Worm (Caenorhabditis elegans) whole organism, L4 larva: Measurements from ENCODE around the gene W02A2.9.

Experiments used
- D1046.2 ChIP-seq: fragments of 200-800 bp; sonication (Bioruptor generic); IDR thresholded peaks from 2 replicates; pipeline ENCODE4 v1.3.6; 2022; ENCODE audit warnings: missing genetic modification characterization, missing compliant biosample characterization
- F44E2.7 ChIP-seq: fragments of 200-800 bp; sonication (Bioruptor generic); IDR thresholded peaks from 2 replicates; pipeline ENCODE4 v2.1.2; 2022; ENCODE audit warnings: missing genetic modification characterization, missing compliant biosample characterization
- T26A8.4 ChIP-seq: fragments of 200-800 bp; sonication (Bioruptor generic); IDR thresholded peaks from 2 replicates; pipeline ENCODE4 v1.3.6; 2022; ENCODE audit warnings: missing genetic modification characterization, missing compliant biosample characterization
- Y105C5A.15 ChIP-seq: fragments of 200-800 bp; sonication (Bioruptor generic); IDR thresholded peaks from 2 replicates; pipeline ENCODE4 v1.3.6; 2022; ENCODE audit warnings: missing genetic modification characterization, missing compliant biosample characterization
- Y48G9A.11 ChIP-seq: fragments of 200-800 bp; sonication (Bioruptor generic); IDR thresholded peaks from 2 replicates; pipeline ENCODE4 v1.3.6; 2022; ENCODE audit warnings: missing genetic modification reagents, missing genetic modification characterization, missing compliant biosample characterization
- ZK337.2 ChIP-seq: fragments of 200-800 bp; sonication (Bioruptor generic); IDR thresholded peaks from 2 replicates; pipeline ENCODE4 v1.3.6; 2022; ENCODE audit warnings: missing genetic modification reagents, missing genetic modification characterization, missing compliant biosample characterization
- aha-1 ChIP-seq: fragments of 150-350 bp; peaks from one replicate; lab custom pipeline; 2014; ENCODE audit warnings: missing biosample characterization, missing genetic modification characterization
- aly-2 ChIP-seq: sonication (generic microtip); optimal IDR thresholded peaks from 2 replicates; lab custom pipeline; 2018; ENCODE audit warnings: missing biosample characterization, missing genetic modification characterization
- arid-1 ChIP-seq: fragments of 200-800 bp; sonication (Bioruptor generic); conservative IDR thresholded peaks from 2 replicates; pipeline ENCODE4 v1.3.6; 2022; ENCODE audit warnings: missing genetic modification reagents, missing genetic modification characterization, missing compliant biosample characterization
- attf-4 ChIP-seq: sonication (generic microtip); optimal IDR thresholded peaks from 3 replicates; lab custom pipeline; 2017; ENCODE audit warnings: missing biosample characterization, missing genetic modification characterization
- ceh-20 ChIP-seq: fragments of 200-800 bp; sonication (Bioruptor generic); IDR thresholded peaks from 2 replicates; pipeline ENCODE4 v1.3.6; 2022; ENCODE audit warnings: missing genetic modification reagents, missing genetic modification characterization, missing compliant biosample characterization
- ceh-28 ChIP-seq: fragments of 150-350 bp; optimal IDR thresholded peaks from 2 replicates; lab custom pipeline; 2014; ENCODE audit warnings: missing biosample characterization, missing genetic modification reagents, missing genetic modification characterization
- ceh-44 ChIP-seq: fragments of 200-800 bp; sonication (Bioruptor generic); IDR thresholded peaks from 2 replicates; pipeline ENCODE4 v1.3.6; 2022; ENCODE audit warnings: missing genetic modification reagents, missing genetic modification characterization, missing compliant biosample characterization
- ces-1 ChIP-seq: fragments of 150-350 bp; sonication (generic microtip); optimal IDR thresholded peaks from 4 replicates; lab custom pipeline; 2014; ENCODE audit warnings: missing biosample characterization, missing genetic modification reagents, missing genetic modification characterization
- cey-2 ChIP-seq: sonication (generic microtip); optimal IDR thresholded peaks from 3 replicates; lab custom pipeline; 2017; ENCODE audit warnings: missing genetic modification characterization, mild to moderate bottlenecking, missing compliant biosample characterization, antibody characterized with exemption, borderline replicate concordance; ENCODE audit not compliant: insufficient read depth
- daf-12 ChIP-seq: fragments of 150-350 bp; optimal IDR thresholded peaks from 2 replicates; lab custom pipeline; 2014; ENCODE audit warnings: missing biosample characterization, missing genetic modification reagents, missing genetic modification characterization
- daf-8 ChIP-seq: fragments of 200-800 bp; sonication (Bioruptor generic); IDR thresholded peaks from 2 replicates; pipeline ENCODE4 v1.3.6; 2022; ENCODE audit warnings: missing genetic modification characterization, missing compliant biosample characterization
- dmd-9 ChIP-seq: fragments of 200-800 bp; sonication (Bioruptor generic); IDR thresholded peaks from 2 replicates; pipeline ENCODE4 v1.3.6; 2022; ENCODE audit warnings: missing genetic modification reagents, missing genetic modification characterization, missing compliant biosample characterization
- dpl-1 ChIP-seq: fragments of 150-350 bp; optimal IDR thresholded peaks from 2 replicates; lab custom pipeline; 2014; ENCODE audit warnings: missing biosample characterization, missing genetic modification reagents, missing genetic modification characterization
- egl-27 ChIP-seq: sonication (generic microtip); optimal IDR thresholded peaks from 3 replicates; lab custom pipeline; 2017; ENCODE audit warnings: missing biosample characterization, missing genetic modification reagents, missing genetic modification characterization
- hif-1 ChIP-seq, 2 experiments: sonication (generic microtip); optimal IDR thresholded peaks; 2 replicates each; lab custom pipeline; 2016 to 2017; ENCODE audit warnings: missing compliant biosample characterization in 2 of 2, missing genetic modification characterization in 2 of 2, missing genetic modification reagents in 2 of 2, missing genotype in 2 of 2, mild to moderate bottlenecking in 1 of 2
- hmg-1.1 ChIP-seq: fragments of 200-800 bp; sonication (Bioruptor generic); IDR thresholded peaks from 2 replicates; pipeline ENCODE4 v1.3.6; 2022; ENCODE audit warnings: missing genetic modification reagents, missing genetic modification characterization, missing compliant biosample characterization
- lin-1 ChIP-seq: fragments of 200-800 bp; sonication (Bioruptor generic); IDR thresholded peaks from 2 replicates; pipeline ENCODE4 v1.3.6; 2022; ENCODE audit warnings: missing genetic modification reagents, missing genetic modification characterization, missing compliant biosample characterization
- lin-15B ChIP-seq: fragments of 150-350 bp; sonication (generic microtip); optimal IDR thresholded peaks from 3 replicates; lab custom pipeline; 2014; ENCODE audit warnings: missing biosample characterization, missing genetic modification characterization
- lin-29 ChIP-seq: fragments of 200-800 bp; sonication (Bioruptor generic); IDR thresholded peaks from 2 replicates; pipeline ENCODE4 v1.3.6; 2022; ENCODE audit warnings: missing genetic modification reagents, missing genetic modification characterization, missing compliant biosample characterization
- lin-38 ChIP-seq: fragments of 200-800 bp; sonication (Bioruptor generic); IDR thresholded peaks from 2 replicates; pipeline ENCODE4 v1.3.6; 2022; ENCODE audit warnings: missing genetic modification reagents, missing genetic modification characterization, missing compliant biosample characterization
- lin-39 ChIP-seq: fragments of 150-350 bp; optimal IDR thresholded peaks from 2 replicates; lab custom pipeline; 2014; ENCODE audit warnings: missing biosample characterization, missing genetic modification reagents, missing genetic modification characterization
- mdl-1 ChIP-seq, 2 experiments: fragments of 150-350 bp in 1 of 2; sonication (generic microtip) in 1 of 2; optimal IDR thresholded peaks; 2 replicates each; lab custom pipeline; 2014 to 2017; ENCODE audit warnings: missing biosample characterization in 2 of 2, missing genetic modification characterization in 2 of 2
- mep-1 ChIP-seq: fragments of 150-350 bp; sonication (generic microtip); optimal IDR thresholded peaks from 3 replicates; lab custom pipeline; 2014; ENCODE audit warnings: missing biosample characterization, missing genetic modification characterization
- mes-2 ChIP-seq: sonication (generic microtip); optimal IDR thresholded peaks from 2 replicates; lab custom pipeline; 2016; ENCODE audit warnings: missing genotype, mild to moderate bottlenecking, missing genetic modification characterization, missing compliant biosample characterization; ENCODE audit not compliant: poor library complexity, severe bottlenecking
- nhr-111 ChIP-seq: fragments of 200-800 bp; sonication (Bioruptor generic); optimal IDR thresholded peaks from 2 replicates; lab custom pipeline; 2018; ENCODE audit warnings: mild to moderate bottlenecking, missing genetic modification characterization, missing compliant biosample characterization
- nhr-237 ChIP-seq: sonication (generic microtip); optimal IDR thresholded peaks from 2 replicates; lab custom pipeline; 2017; ENCODE audit warnings: missing biosample characterization, missing genetic modification characterization
- nhr-28 ChIP-seq: fragments of 150-350 bp; optimal IDR thresholded peaks from 2 replicates; lab custom pipeline; 2014; ENCODE audit warnings: missing biosample characterization, missing genetic modification characterization
- nhr-48 ChIP-seq: sonication (generic microtip); optimal IDR thresholded peaks from 2 replicates; lab custom pipeline; 2016; ENCODE audit warnings: mild to moderate bottlenecking, missing genetic modification characterization, missing compliant biosample characterization
- nhr-77 ChIP-seq: fragments of 150-350 bp; optimal IDR thresholded peaks from 2 replicates; lab custom pipeline; 2014; ENCODE audit warnings: missing biosample characterization, missing genetic modification characterization
- pha-4 ChIP-seq, 2 experiments: fragments of 150-350 bp in 1 of 2; fragments of 200-800 bp in 1 of 2; sonication (Bioruptor generic) in 1 of 2; IDR thresholded peaks in 1 of 2; optimal IDR thresholded peaks in 1 of 2; 2 replicates each; pipeline versions ENCODE4 v1.3.6 to Lab custom; 2014 to 2022; ENCODE audit warnings: missing genetic modification characterization in 2 of 2, missing genetic modification reagents in 2 of 2, missing biosample characterization in 1 of 2, missing compliant biosample characterization in 1 of 2
- php-3 ChIP-seq: fragments of 200-800 bp; sonication (Bioruptor generic); IDR thresholded peaks from 2 replicates; pipeline ENCODE4 v1.3.6; 2022; ENCODE audit warnings: missing genetic modification reagents, missing genetic modification characterization, missing compliant biosample characterization
- saeg-2 ChIP-seq: fragments of 200-800 bp; sonication (Bioruptor generic); IDR thresholded peaks from 2 replicates; pipeline ENCODE4 v1.3.6; 2022; ENCODE audit warnings: missing genetic modification reagents, missing genetic modification characterization, missing compliant biosample characterization
- snpc-4 ChIP-seq: fragments of 150-350 bp; optimal IDR thresholded peaks from 2 replicates; lab custom pipeline; 2014; ENCODE audit warnings: missing biosample characterization, missing genetic modification characterization
- tra-1 ChIP-seq: fragments of 200-800 bp; sonication (Bioruptor generic); IDR thresholded peaks from 2 replicates; pipeline ENCODE4 v1.3.6; 2022; ENCODE audit warnings: missing genetic modification reagents, missing genetic modification characterization, missing compliant biosample characterization
- unc-39 ChIP-seq: sonication (generic microtip); optimal IDR thresholded peaks from 2 replicates; lab custom pipeline; 2017; ENCODE audit warnings: missing biosample characterization, missing genetic modification characterization
- vab-7 ChIP-seq: fragments of 200-800 bp; sonication (Bioruptor generic); IDR thresholded peaks from 2 replicates; pipeline ENCODE4 v1.3.6; 2022; ENCODE audit warnings: missing genetic modification reagents, missing genetic modification characterization, missing compliant biosample characterization
- zfp-2 ChIP-seq: sonication (generic microtip); optimal IDR thresholded peaks from 2 replicates; lab custom pipeline; 2016; ENCODE audit warnings: mild to moderate bottlenecking, missing genetic modification characterization, missing compliant biosample characterization
- zfp-3 ChIP-seq: fragments of 200-800 bp; sonication (Bioruptor generic); conservative IDR thresholded peaks from 2 replicates; pipeline ENCODE4 v1.3.6; 2022; ENCODE audit warnings: missing genetic modification reagents, missing genetic modification characterization, missing compliant biosample characterization
- zip-2 ChIP-seq: fragments of 150-350 bp; optimal IDR thresholded peaks from 2 replicates; lab custom pipeline; 2014; ENCODE audit warnings: missing biosample characterization, missing genetic modification characterization
- ztf-11 ChIP-seq: fragments of 150-350 bp; optimal IDR thresholded peaks from 2 replicates; lab custom pipeline; 2014; ENCODE audit warnings: missing biosample characterization, missing genetic modification characterization

Gene W02A2.9

ce11 chrIV:13314181-13314580 lies 33.3 kb upstream of the W02A2.9 start (continued):
- no peak for TF ChIP-seq T26A8.4
- no peak for TF ChIP-seq zfp-3 (GFP tag; lab: Robert Waterston, UW)

- 0 out of 2 replicates have a peak, but pooled peaks have one; percentile 6 for TF ChIP-seq lin-38 (GFP tag; lab: Robert Waterston, UW)
- TF ChIP-seq hmg-1.1 (GFP tag; lab: Robert Waterston, UW) = no peak
Observed at ce11 chrIV:13315344-13315743, 32.1 kb upstream of the W02A2.9 start, which contains the start of gene fat-1. fat-1 (plus strand) TSS chrIV:13315644.

ce11 chrIV:13318773-13319172 lies 28.7 kb upstream of the W02A2.9 start:
- TF ChIP-seq hif-1 (tag; optimal IDR thresholded peaks at IDR 0.05; lab: Kevin White, UChicago) = peak in 1 of 2 experiments; percentile 41
- peak; percentile 98 for TF ChIP-seq aha-1
- peak; percentile 81; the same call in 1 of the 2 replicates for TF ChIP-seq php-3 (GFP tag; lab: Robert Waterston, UW)
- 0 out of 2 replicates have a peak, but pooled peaks have one; percentile 11 for TF ChIP-seq Y105C5A.15
- TF ChIP-seq dpl-1 (GFP tag; lab: Kevin White, UChicago) = no peak
- TF ChIP-seq zip-2 (tag; lab: Kevin White, UChicago) = no peak
- TF ChIP-seq zfp-2 (tag; lab: Kevin White, UChicago) = no peak
- no peak for TF ChIP-seq nhr-111
- TF ChIP-seq mdl-1 (tag; optimal IDR thresholded peaks at IDR 0.05; lab: Kevin White, UChicago) = peak in 1 of 2 experiments; percentile 61
- peak; percentile 92 for TF ChIP-seq nhr-48 (tag; lab: Kevin White, UChicago)
- no peak for TF ChIP-seq egl-27 (tag; lab: Kevin White, UChicago)
- no peak for TF ChIP-seq lin-39 (tag; lab: Kevin White, UChicago)
- TF ChIP-seq lin-1 (GFP tag; lab: Robert Waterston, UW) = peak; percentile 43; the same call in 1 of the 2 replicates
- no peak for TF ChIP-seq Y48G9A.11 (GFP tag; lab: Robert Waterston, UW)
- TF ChIP-seq D1046.2 (GFP tag; lab: Robert Waterston, UW) = no peak
- TF ChIP-seq vab-7 = no peak
- TF ChIP-seq nhr-28 (tag; lab: Kevin White, UChicago) = peak; percentile 99
- TF ChIP-seq saeg-2 (GFP tag; lab: Robert Waterston, UW) = no peak
- TF ChIP-seq ces-1 (GFP tag; lab: Kevin White, UChicago) = no peak
- TF ChIP-seq mes-2 (tag; lab: Kevin White, UChicago) = peak; percentile 62
- peak; percentile 43 for TF ChIP-seq lin-38 (GFP tag; lab: Robert Waterston, UW)
- TF ChIP-seq attf-4 (tag; lab: Kevin White, UChicago) = no peak
- TF ChIP-seq lin-15B = no peak
- TF ChIP-seq mep-1 (tag; lab: Kevin White, UChicago) = peak; percentile 91
- no peak for TF ChIP-seq unc-39
- 0 out of 2 replicates have a peak, but pooled peaks have one; percentile 50 for TF ChIP-seq arid-1 (GFP tag; lab: Robert Waterston, UW)
- TF ChIP-seq ZK337.2 (GFP tag; lab: Robert Waterston, UW) = no peak
- no peak for TF ChIP-seq ceh-44 (GFP tag; lab: Robert Waterston, UW)
- peak; percentile 63; the same call in 1 of the 2 replicates for TF ChIP-seq T26A8.4
- no peak for TF ChIP-seq snpc-4 (tag; lab: Kevin White, UChicago)
- TF ChIP-seq ceh-20 (GFP tag; lab: Robert Waterston, UW) = peak; percentile 43; the same call in 1 of the 2 replicates
- TF ChIP-seq daf-8 (GFP tag; lab: Robert Waterston, UW) = no peak
- TF ChIP-seq nhr-237 (tag; lab: Kevin White, UChicago) = no peak
- peak; percentile 6 for TF ChIP-seq aly-2 (tag; lab: Kevin White, UChicago)
- no peak for TF ChIP-seq tra-1 (GFP tag; lab: Robert Waterston, UW)
- no peak for TF ChIP-seq ztf-11
- peak; percentile 95 for TF ChIP-seq nhr-77 (tag; lab: Kevin White, UChicago)
- TF ChIP-seq dmd-9 (GFP tag; lab: Robert Waterston, UW) = no peak
- TF ChIP-seq pha-4 (GFP tag; IDR thresholded peaks at IDR 0.05; lab: Robert Waterston, UW) = 0 out of 2 replicates have a peak, but pooled peaks have one; percentile 45
- TF ChIP-seq pha-4 (tag; optimal IDR thresholded peaks at IDR 0.05; lab: Kevin White, UChicago) = no peak
- no peak for TF ChIP-seq F44E2.7 (GFP tag; lab: Robert Waterston, UW)
- no peak for TF ChIP-seq daf-12 (tag; lab: Kevin White, UChicago)
- no peak for TF ChIP-seq lin-29 (GFP tag; lab: Robert Waterston, UW)
- TF ChIP-seq ceh-28 (tag; lab: Kevin White, UChicago) = no peak
- peak; percentile 5 for TF ChIP-seq cey-2 (tag; lab: Kevin White, UChicago)
